Worm (Caenorhabditis elegans): ENCODE data around the gene Y57A10A.8.

ce11 chrII:12150227-12150626 lies 14.4 kb upstream of the Y57A10A.8 start:
- TF ChIP-seq fkh-8 (tag; optimal IDR thresholded peaks at IDR 0.05) = no peak
- no peak for TF ChIP-seq snpc-4 (tag; optimal IDR thresholded peaks at IDR 0.05)
- no peak for TF ChIP-seq lin-15B (tag; optimal IDR thresholded peaks at IDR 0.05)
- TF ChIP-seq fos-1 (tag; optimal IDR thresholded peaks at IDR 0.05) = no peak

Measured in whole organism, L1 larva.